Fruit fly (Drosophila melanogaster): Measurements from ENCODE around the gene cal1.
A peak's percentile ranks its signal among the peaks of the same experiment; 100 is the strongest.

Gene cal1

DNA sequence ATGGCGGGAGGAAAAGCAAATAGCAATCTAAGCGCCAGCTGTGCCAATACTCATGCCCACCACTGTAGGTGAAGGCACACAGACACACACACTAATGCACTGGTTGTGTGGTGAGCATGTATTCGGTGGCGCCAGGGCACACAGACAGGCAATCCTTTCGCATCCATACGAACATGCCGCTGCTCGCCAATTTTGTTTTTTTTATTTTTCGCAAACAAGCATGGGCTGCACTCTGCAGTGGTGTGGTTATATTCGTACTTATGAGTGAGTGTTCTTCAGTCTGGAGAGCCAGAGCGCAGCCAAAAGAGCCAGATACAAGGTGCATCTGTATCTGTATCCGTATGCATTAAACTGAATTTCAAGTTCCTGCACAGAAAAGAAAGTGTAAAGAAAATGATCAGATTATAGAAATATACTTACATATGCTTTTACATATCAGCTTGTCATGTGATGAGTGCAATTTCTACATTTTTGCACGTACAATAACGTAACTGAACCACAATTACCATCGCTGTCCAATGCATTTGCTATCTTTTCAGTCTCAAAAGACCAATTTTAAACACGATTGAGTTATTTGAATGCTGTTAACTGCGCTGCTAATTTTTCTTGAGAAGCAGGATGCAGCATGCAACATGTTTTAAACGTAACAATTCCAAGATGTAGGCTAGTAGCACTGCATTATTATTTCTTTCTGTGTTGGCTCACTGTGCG, 28.8 kb upstream of the cal1 start:
- TF ChIP-seq CG8159 (tag; optimal IDR thresholded peaks at IDR 0.05) (peak; percentile 91), fd96Ca (GFP tag; IDR thresholded peaks at IDR 0.05) (peak; percentile 80), rn (GFP tag; IDR thresholded peaks at IDR 0.05) (peak; percentile 68), CG10348 (GFP tag; IDR thresholded peaks at IDR 0.05) (peak; percentile 58), CG17806 (tag; optimal IDR thresholded peaks at IDR 0.05) (peak; percentile 78), CG32121 (GFP tag; IDR thresholded peaks at IDR 0.05) (peak; percentile 42; the same call in 1 of the 2 replicates), gl (tag; optimal IDR thresholded peaks at IDR 0.05) (peak; percentile 54), CG34367 (tag; optimal IDR thresholded peaks at IDR 0.05) (peak; percentile 86), CG14655 (GFP tag; optimal IDR thresholded peaks at IDR 0.05) (peak; percentile 96), CG9948 (tag; optimal IDR thresholded peaks at IDR 0.05) (peak; percentile 91), CG4496 (GFP tag; IDR thresholded peaks at IDR 0.05) (peak; percentile 66), EcR (GFP tag; optimal IDR thresholded peaks at IDR 0.05) (peak; percentile 55), CG12605 (GFP tag; IDR thresholded peaks at IDR 0.05) (peak; percentile 9; the same call in 1 of the 2 replicates), Snoo (tag; optimal IDR thresholded peaks at IDR 0.05) (peak; percentile 72), D1 (tag; optimal IDR thresholded peaks at IDR 0.05) (peak; percentile 65), CG15710 (tag; optimal IDR thresholded peaks at IDR 0.05) (peak; percentile 88), Pif1A (GFP tag; optimal IDR thresholded peaks at IDR 0.05) (peak; percentile 80), Ets98B (GFP tag; IDR thresholded peaks at IDR 0.05) (peak; percentile 58), CG13204 (GFP tag; optimal IDR thresholded peaks at IDR 0.05) (peak; percentile 85), CG8301 (tag; optimal IDR thresholded peaks at IDR 0.05) (peak; percentile 93), Pif1B (GFP tag; optimal IDR thresholded peaks at IDR 0.05) (peak; percentile 81)

DNA sequence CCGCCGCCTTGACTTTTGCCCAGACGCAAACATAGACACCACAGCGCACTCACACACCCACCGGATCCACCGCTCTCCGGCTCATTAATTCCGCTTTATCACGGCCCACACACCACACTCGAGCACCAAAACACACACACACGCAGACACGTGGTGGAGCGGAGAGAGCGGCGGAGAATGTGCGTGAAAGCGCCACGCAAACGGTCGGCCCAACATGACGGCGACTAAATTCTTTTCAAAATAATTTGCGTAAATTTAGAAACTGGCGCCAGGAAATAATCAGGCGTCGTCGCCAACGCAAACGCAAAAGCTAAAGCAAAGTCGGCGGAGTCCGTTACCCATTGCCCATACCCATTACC, 28.3 kb upstream of the cal1 start:
- TF ChIP-seq CG13204 (GFP tag; optimal IDR thresholded peaks at IDR 0.05) (peak; percentile 78), Ets98B (GFP tag; IDR thresholded peaks at IDR 0.05) (no peak)

DNA sequence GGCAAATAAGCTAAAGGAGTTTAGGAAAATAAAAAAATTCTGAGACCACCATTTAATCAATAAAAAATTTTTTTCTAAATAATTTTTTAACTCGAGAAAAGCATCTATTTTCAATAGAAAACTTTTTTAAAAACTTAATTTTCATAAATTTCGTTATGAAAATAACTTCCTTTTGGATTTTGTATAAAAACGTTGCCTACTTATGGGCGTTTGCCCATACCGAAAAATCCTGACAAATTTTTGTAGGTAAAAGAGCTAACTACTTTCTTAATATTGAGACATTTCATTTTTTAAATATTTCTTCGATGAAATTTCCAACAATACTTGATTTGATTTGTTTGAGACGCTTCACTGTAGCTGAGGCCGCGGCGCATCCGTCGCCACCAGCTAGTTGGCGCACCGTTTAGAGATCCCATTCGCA, 27.8 kb upstream of the cal1 start:
- no peak for TF ChIP-seq EcR (GFP tag; optimal IDR thresholded peaks at IDR 0.05)
- peak; percentile 77 for TF ChIP-seq Pif1A (GFP tag; optimal IDR thresholded peaks at IDR 0.05)
- peak; percentile 39 for TF ChIP-seq CG34367 (tag; optimal IDR thresholded peaks at IDR 0.05)
- TF ChIP-seq CG8159 (tag; optimal IDR thresholded peaks at IDR 0.05): peak; percentile 79
- TF ChIP-seq CG15710 (tag; optimal IDR thresholded peaks at IDR 0.05): peak; percentile 70
- TF ChIP-seq CG32121 (GFP tag; IDR thresholded peaks at IDR 0.05): no peak; the same call in 1 of the 2 replicates
- 0 out of 2 replicates have a peak, but pooled peaks have one; percentile 29 for TF ChIP-seq CG12605 (GFP tag; IDR thresholded peaks at IDR 0.05)
- peak; percentile 67 for TF ChIP-seq CG17806 (tag; optimal IDR thresholded peaks at IDR 0.05)
- TF ChIP-seq gl (tag; optimal IDR thresholded peaks at IDR 0.05): peak; percentile 13
- TF ChIP-seq CG10348 (GFP tag; IDR thresholded peaks at IDR 0.05): no peak
- TF ChIP-seq rn (GFP tag; IDR thresholded peaks at IDR 0.05): no peak; the same call in 1 of the 2 replicates
- 0 out of 3 replicates have a peak, but pooled peaks have one; percentile 6 for TF ChIP-seq fd96Ca (GFP tag; IDR thresholded peaks at IDR 0.05)
- TF ChIP-seq CG4496 (GFP tag; IDR thresholded peaks at IDR 0.05): peak; percentile 77
- TF ChIP-seq CG13204 (GFP tag; optimal IDR thresholded peaks at IDR 0.05): no peak
- TF ChIP-seq CG14655 (GFP tag; optimal IDR thresholded peaks at IDR 0.05): peak; percentile 90
- TF ChIP-seq Ets98B (GFP tag; IDR thresholded peaks at IDR 0.05): peak; percentile 42
- TF ChIP-seq CG8301 (tag; optimal IDR thresholded peaks at IDR 0.05): peak; percentile 78
- TF ChIP-seq D1 (tag; optimal IDR thresholded peaks at IDR 0.05): peak; percentile 65
- TF ChIP-seq Snoo (tag; optimal IDR thresholded peaks at IDR 0.05): no peak
- TF ChIP-seq Pif1B (GFP tag; optimal IDR thresholded peaks at IDR 0.05): peak; percentile 74
- TF ChIP-seq CG9948 (tag; optimal IDR thresholded peaks at IDR 0.05): peak; percentile 75

DNA sequence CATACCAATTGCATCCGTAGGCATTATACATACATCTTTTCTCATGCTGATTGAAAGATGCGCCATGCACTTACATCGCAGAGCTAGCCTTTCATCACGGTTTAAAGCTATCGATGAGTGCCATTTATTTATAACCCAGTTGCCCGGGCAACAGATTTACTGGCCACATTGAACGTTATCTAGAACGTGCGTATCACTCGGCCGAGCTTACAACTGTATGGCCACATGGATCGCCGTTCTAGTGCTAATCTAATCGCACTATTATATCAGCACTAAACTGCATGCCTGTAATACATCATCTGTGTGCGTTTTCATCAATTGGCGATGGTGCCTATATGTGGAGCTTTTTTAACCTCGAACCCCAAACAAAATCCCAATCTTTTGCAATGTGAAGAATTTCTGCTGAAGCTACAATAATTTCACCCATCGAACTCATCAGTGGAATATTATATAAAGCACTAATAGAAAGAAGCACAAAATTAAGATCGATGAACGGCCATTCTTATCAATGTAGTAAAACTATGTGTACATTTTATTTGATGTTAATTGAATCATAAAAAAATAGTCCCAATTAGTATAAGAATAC, 27.2 kb upstream of the cal1 start:
- TF ChIP-seq CG4496 (GFP tag; IDR thresholded peaks at IDR 0.05) (no peak), D1 (tag; optimal IDR thresholded peaks at IDR 0.05) (no peak), CG8159 (tag; optimal IDR thresholded peaks at IDR 0.05) (no peak), CG9948 (tag; optimal IDR thresholded peaks at IDR 0.05) (no peak), CG14655 (GFP tag; optimal IDR thresholded peaks at IDR 0.05) (no peak), Snoo (tag; optimal IDR thresholded peaks at IDR 0.05) (no peak), CG8301 (tag; optimal IDR thresholded peaks at IDR 0.05) (no peak), CG32121 (GFP tag; IDR thresholded peaks at IDR 0.05) (no peak), Pif1B (GFP tag; optimal IDR thresholded peaks at IDR 0.05) (no peak), CG10348 (GFP tag; IDR thresholded peaks at IDR 0.05) (no peak), CG15710 (tag; optimal IDR thresholded peaks at IDR 0.05) (no peak), CG12605 (GFP tag; IDR thresholded peaks at IDR 0.05) (no peak), CG34367 (tag; optimal IDR thresholded peaks at IDR 0.05) (no peak), EcR (GFP tag; optimal IDR thresholded peaks at IDR 0.05) (no peak), CG13204 (GFP tag; optimal IDR thresholded peaks at IDR 0.05) (no peak), Ets98B (GFP tag; IDR thresholded peaks at IDR 0.05) (no peak), rn (GFP tag; IDR thresholded peaks at IDR 0.05) (no peak), fd96Ca (GFP tag; IDR thresholded peaks at IDR 0.05) (no peak)

DNA sequence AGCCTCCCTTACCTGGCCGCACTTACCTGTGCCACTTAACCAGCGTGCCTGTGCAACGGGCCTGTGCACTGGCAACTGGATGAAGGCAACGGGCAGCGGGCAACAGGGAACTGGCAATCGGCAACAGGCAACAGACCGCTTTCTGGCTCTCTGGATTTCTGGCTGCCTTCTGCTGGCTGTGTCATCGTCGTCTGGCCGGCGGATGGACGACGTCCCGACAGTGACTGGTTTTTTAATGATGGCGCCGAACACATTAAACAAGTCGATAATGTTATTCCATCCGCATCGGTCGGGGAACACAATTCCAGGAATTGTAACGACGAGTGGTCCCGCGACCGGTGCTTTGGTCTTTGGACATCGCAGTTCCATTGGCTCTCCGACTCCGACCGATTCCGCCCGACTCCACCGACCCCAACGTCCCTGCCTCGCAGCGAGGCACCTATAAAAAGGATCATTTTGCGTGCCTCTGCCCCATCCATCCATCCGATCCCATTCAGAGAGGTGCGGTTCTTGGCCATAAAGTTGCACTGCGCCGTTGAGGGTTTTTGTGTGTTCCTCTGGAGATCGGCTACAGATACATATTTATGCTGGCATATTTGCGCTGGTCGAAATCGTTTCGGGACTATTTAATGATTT, 26.2 kb upstream of the cal1 start:
- TF ChIP-seq CG13204 (GFP tag; optimal IDR thresholded peaks at IDR 0.05) (peak; percentile 92), Snoo (tag; optimal IDR thresholded peaks at IDR 0.05) (peak; percentile 51), EcR (GFP tag; optimal IDR thresholded peaks at IDR 0.05) (peak; percentile 78), Pif1B (GFP tag; optimal IDR thresholded peaks at IDR 0.05) (no peak), fd96Ca (GFP tag; IDR thresholded peaks at IDR 0.05) (0 out of 3 replicates have a peak, but pooled peaks have one; percentile 24), CG4496 (GFP tag; IDR thresholded peaks at IDR 0.05) (no peak)
